Worm (Caenorhabditis elegans): ENCODE measurements around the gene ssl-1.
A peak's percentile ranks its signal among the peaks of the same experiment; 100 is the strongest.

ssl-1 gene

ce11 chrIII:12686457-12687250 lies 27.7 kb upstream of the ssl-1 start (continued):
- peak; percentile 77 for TF ChIP-seq Y53G8AR.9 (GFP tag; conservative IDR thresholded peaks at IDR 0.05)
- no peak for TF ChIP-seq xnd-1 (tag; optimal IDR thresholded peaks at IDR 0.05)
- no peak for TF ChIP-seq attf-3 (GFP tag; conservative IDR thresholded peaks at IDR 0.05)
- no peak for TF ChIP-seq B0035.1 (tag; optimal IDR thresholded peaks at IDR 0.05)
- no peak for TF ChIP-seq Y53F4B.3 (GFP tag; IDR thresholded peaks at IDR 0.05)
- no peak for TF ChIP-seq attf-5 (GFP tag; optimal IDR thresholded peaks at IDR 0.05)

ce11 chrIII:12687382-12687781 lies 27.0 kb upstream of the ssl-1 start:
- TF ChIP-seq hlh-26 (GFP tag; conservative IDR thresholded peaks at IDR 0.05) (no peak), let-526 (GFP tag; IDR thresholded peaks at IDR 0.05) (no peak), Y95B8A.8 (GFP tag; IDR thresholded peaks at IDR 0.05) (no peak), madf-3 (GFP tag; IDR thresholded peaks at IDR 0.05) (peak; percentile 77), die-1 (tag; optimal IDR thresholded peaks at IDR 0.05) (no peak), ceh-58 (GFP tag; IDR thresholded peaks at IDR 0.05) (no peak), ceh-27 (GFP tag; optimal IDR thresholded peaks at IDR 0.05) (no peak), bed-2 (GFP tag; IDR thresholded peaks at IDR 0.05) (no peak), aptf-3 (GFP tag; IDR thresholded peaks at IDR 0.05) (no peak), attf-5 (GFP tag; optimal IDR thresholded peaks at IDR 0.05) (no peak), C17E4.6 (GFP tag; IDR thresholded peaks at IDR 0.05) (no peak), pbrm-1 (GFP tag; IDR thresholded peaks at IDR 0.05) (no peak), nfya-2 (GFP tag; IDR thresholded peaks at IDR 0.05) (no peak), F52B5.7 (tag; optimal IDR thresholded peaks at IDR 0.05) (peak; percentile 26), ZK185.1 (tag; optimal IDR thresholded peaks at IDR 0.05; ENCODE audit: poor library complexity, severe bottlenecking) (no peak), rcor-1 (GFP tag; IDR thresholded peaks at IDR 0.05) (no peak), bed-1 (GFP tag; IDR thresholded peaks at IDR 0.05) (no peak), mes-4 (tag; optimal IDR thresholded peaks at IDR 0.05) (no peak), attf-3 (GFP tag; conservative IDR thresholded peaks at IDR 0.05) (no peak), efl-1 (GFP tag; optimal IDR thresholded peaks at IDR 0.05) (no peak), lin-54 (GFP tag; optimal IDR thresholded peaks at IDR 0.05) (no peak), nfyb-1 (GFP tag; IDR thresholded peaks at IDR 0.05) (no peak; the same call in 1 of the 2 replicates), ztf-25 (GFP tag; IDR thresholded peaks at IDR 0.05) (no peak), sptf-2 (GFP tag; optimal IDR thresholded peaks at IDR 0.05) (no peak), gei-17 (GFP tag; optimal IDR thresholded peaks at IDR 0.05) (no peak), K11D2.4 (GFP tag; IDR thresholded peaks at IDR 0.05) (0 out of 2 replicates have a peak, but pooled peaks have one; percentile 16), zfh-2 (GFP tag; conservative IDR thresholded peaks at IDR 0.05) (peak; percentile 60), F37B4.10 (GFP tag; IDR thresholded peaks at IDR 0.05) (no peak), F49E8.2 (tag; optimal IDR thresholded peaks at IDR 0.05; ENCODE audit: insufficient read depth) (no peak), ama-1 (optimal IDR thresholded peaks at IDR 0.05) (no peak), ama-1 (GFP tag; optimal IDR thresholded peaks at IDR 0.05) (no peak), C06A6.2 (GFP tag; conservative IDR thresholded peaks at IDR 0.05) (no peak), F57A8.1 (GFP tag; optimal IDR thresholded peaks at IDR 0.05) (no peak), nfya-1 (tag; optimal IDR thresholded peaks at IDR 0.05; ENCODE audit: borderline replicate concordance, insufficient read depth) (no peak), him-1 (tag; optimal IDR thresholded peaks at IDR 0.05) (no peak), ceh-40 (GFP tag; IDR thresholded peaks at IDR 0.05) (no peak), athp-1 (tag; optimal IDR thresholded peaks at IDR 0.05) (no peak), hsf-1 (GFP tag; IDR thresholded peaks at IDR 0.05) (no peak), ztf-3 (GFP tag; optimal IDR thresholded peaks at IDR 0.05) (no peak), egrh-3 (GFP tag; IDR thresholded peaks at IDR 0.05) (peak; percentile 35; the same call in 1 of the 2 replicates)

Measured in whole organism, young adult.